Worm (Caenorhabditis elegans) whole organism, L3 larva: ENCODE results near the gene T06E8.8.

Source experiments
- ceh-28 ChIP-seq: fragments of 150-350 bp; optimal IDR thresholded peaks from 2 replicates; lab custom pipeline; 2014; ENCODE audit warnings: missing biosample characterization, missing genetic modification reagents, missing genetic modification characterization
- ceh-9 ChIP-seq: sonication (generic microtip); optimal IDR thresholded peaks from 2 replicates; lab custom pipeline; 2018; ENCODE audit warnings: missing biosample characterization, missing genetic modification characterization
- elt-2 ChIP-seq: sonication (generic microtip); optimal IDR thresholded peaks from 2 replicates; lab custom pipeline; 2016; ENCODE audit warnings: missing genetic modification reagents, mild to moderate bottlenecking, missing genetic modification characterization, missing compliant biosample characterization
- fos-1 ChIP-seq: fragments of 150-350 bp; optimal IDR thresholded peaks from 2 replicates; lab custom pipeline; 2014; ENCODE audit warnings: missing biosample characterization, missing genetic modification characterization
- jun-1 ChIP-seq: fragments of 150-350 bp; optimal IDR thresholded peaks from 2 replicates; lab custom pipeline; 2014; ENCODE audit warnings: missing biosample characterization, missing genetic modification reagents, missing genetic modification characterization
- lin-15B ChIP-seq: fragments of 150-350 bp; optimal IDR thresholded peaks from 2 replicates; lab custom pipeline; 2014; ENCODE audit warnings: missing biosample characterization, missing genetic modification characterization
- mdl-1 ChIP-seq: fragments of 150-350 bp; optimal IDR thresholded peaks from 2 replicates; lab custom pipeline; 2014; ENCODE audit warnings: missing biosample characterization, missing genetic modification characterization
- nhr-12 ChIP-seq: fragments of 150-350 bp; optimal IDR thresholded peaks from 2 replicates; lab custom pipeline; 2014; ENCODE audit warnings: missing biosample characterization, missing genetic modification characterization

ce11 chrV:10023062-10023536, 20.4 kb upstream of the T06E8.8 start:
- TF ChIP-seq mdl-1 (tag; lab: Kevin White, UChicago) (no peak), nhr-12 (tag; lab: Kevin White, UChicago) (no peak), ceh-28 (tag; lab: Kevin White, UChicago) (no peak), lin-15B (tag; lab: Kevin White, UChicago) (no peak), fos-1 (no peak), jun-1 (tag; lab: Kevin White, UChicago) (no peak), ceh-9 (no peak), elt-2 (no peak)
